Worm (Caenorhabditis elegans) whole organism, L3 larva: ENCODE results near the gene R02D5.10.

Source experiments
- ZK546.5 ChIP-seq: sonication (generic microtip); optimal IDR thresholded peaks from 2 replicates; lab custom pipeline; 2017; ENCODE audit warnings: missing biosample characterization, missing genetic modification characterization
- aly-2 ChIP-seq: fragments of 150-350 bp; optimal IDR thresholded peaks from 2 replicates; lab custom pipeline; 2014; ENCODE audit warnings: missing biosample characterization, missing genetic modification characterization
- ceh-9 ChIP-seq: sonication (generic microtip); optimal IDR thresholded peaks from 2 replicates; lab custom pipeline; 2018; ENCODE audit warnings: missing biosample characterization, missing genetic modification characterization
- egl-27 ChIP-seq: sonication (generic microtip); optimal IDR thresholded peaks from 4 replicates; lab custom pipeline; 2017; ENCODE audit warnings: missing biosample characterization, missing genetic modification reagents, missing genetic modification characterization
- fkh-10 ChIP-seq: sonication (generic microtip); optimal IDR thresholded peaks from 2 replicates; lab custom pipeline; 2017; ENCODE audit warnings: missing biosample characterization, missing genetic modification reagents, missing genetic modification characterization
- fos-1 ChIP-seq: fragments of 150-350 bp; optimal IDR thresholded peaks from 2 replicates; lab custom pipeline; 2014; ENCODE audit warnings: missing biosample characterization, missing genetic modification characterization
- lin-15B ChIP-seq: fragments of 150-350 bp; optimal IDR thresholded peaks from 2 replicates; lab custom pipeline; 2014; ENCODE audit warnings: missing biosample characterization, missing genetic modification characterization
- nhr-28 ChIP-seq: fragments of 150-350 bp; optimal IDR thresholded peaks from 2 replicates; lab custom pipeline; 2014; ENCODE audit warnings: missing biosample characterization, missing genetic modification characterization
- unc-39 ChIP-seq: sonication (generic microtip); optimal IDR thresholded peaks from 4 replicates; lab custom pipeline; 2017; ENCODE audit warnings: missing biosample characterization, missing genetic modification characterization

DNA sequence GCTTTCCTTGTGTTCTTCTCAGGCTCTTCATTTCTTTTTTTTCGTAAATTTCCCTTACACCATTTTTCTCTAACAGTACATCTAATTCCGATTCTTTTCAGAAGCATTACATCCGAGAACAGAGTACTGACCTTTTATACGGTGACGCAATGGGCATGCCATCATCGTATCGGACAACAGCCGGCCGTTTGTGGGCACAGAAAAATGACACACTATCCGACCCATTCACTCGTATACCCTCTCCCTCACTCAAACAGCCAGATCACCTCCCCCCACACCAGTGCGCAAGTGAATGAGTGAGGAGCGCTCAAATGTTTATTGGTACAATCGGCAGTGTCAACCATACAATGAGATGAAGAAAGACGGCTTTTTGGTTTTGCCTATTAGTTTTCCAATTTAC, 19.0 kb downstream of the R02D5.10 start, which contains the start of gene R02D5.24:
- TF ChIP-seq nhr-28 (tag; lab: Kevin White, UChicago) (no peak), aly-2 (tag; lab: Kevin White, UChicago) (no peak), unc-39 (tag; lab: Kevin White, UChicago) (no peak), ceh-9 (tag; lab: Kevin White, UChicago) (no peak), ZK546.5 (tag; lab: Kevin White, UChicago) (no peak), lin-15B (no peak), fos-1 (tag; lab: Kevin White, UChicago) (no peak), fkh-10 (GFP tag; lab: Kevin White, UChicago) (no peak), egl-27 (tag; lab: Kevin White, UChicago) (no peak)
